Worm (Caenorhabditis elegans) whole organism, midembryonic: ENCODE measurements around the gene srg-67.

Experiments used
- T22C8.4 ChIP-seq: fragments of 200-800 bp; sonication (Bioruptor generic); IDR thresholded peaks from 2 replicates; pipeline ENCODE4 v1.3.6; 2022; ENCODE audit warnings: missing genetic modification characterization, missing compliant biosample characterization
- cog-1 ChIP-seq: sonication (generic microtip); optimal IDR thresholded peaks from 2 replicates; lab custom pipeline; 2016; ENCODE audit warnings: missing genetic modification characterization, missing compliant biosample characterization
- flt-1 ChIP-seq: fragments of 200-800 bp; sonication (Bioruptor generic); IDR thresholded peaks from 2 replicates; pipeline ENCODE4 v1.3.6; 2022; ENCODE audit warnings: missing genetic modification characterization, missing compliant biosample characterization
- klf-2 ChIP-seq: fragments of 200-800 bp; sonication (Bioruptor generic); conservative IDR thresholded peaks from 2 replicates; pipeline ENCODE4 v1.3.6; 2022; ENCODE audit warnings: missing genetic modification reagents, missing genetic modification characterization, missing compliant biosample characterization
- med-1 ChIP-seq: sonication (generic microtip); optimal IDR thresholded peaks from 2 replicates; lab custom pipeline; 2017; ENCODE audit warnings: missing genetic modification characterization, mild to moderate bottlenecking, missing compliant biosample characterization, antibody characterized with exemption, missing genetic modification reagents; ENCODE audit not compliant: insufficient read depth
- ref-1 ChIP-seq: fragments of 200-800 bp; sonication (Bioruptor generic); conservative IDR thresholded peaks from 2 replicates; pipeline ENCODE4 v1.3.6; 2022; ENCODE audit warnings: missing genetic modification reagents, missing genetic modification characterization, missing compliant biosample characterization
- tab-1 ChIP-seq: fragments of 200-800 bp; sonication (Bioruptor generic); IDR thresholded peaks from 2 replicates; pipeline ENCODE4 v1.3.6; 2022; ENCODE audit warnings: missing genetic modification characterization, missing compliant biosample characterization
- ztf-23 ChIP-seq: fragments of 200-800 bp; sonication (Bioruptor generic); IDR thresholded peaks from 2 replicates; pipeline ENCODE4 v1.3.6; 2022; ENCODE audit warnings: missing genetic modification reagents, missing genetic modification characterization, missing compliant biosample characterization
- ztf-29 ChIP-seq: fragments of 200-800 bp; sonication (Bioruptor generic); IDR thresholded peaks from 2 replicates; pipeline ENCODE4 v1.3.6; 2022; ENCODE audit warnings: missing genetic modification reagents, missing genetic modification characterization, missing compliant biosample characterization

Gene srg-67

DNA sequence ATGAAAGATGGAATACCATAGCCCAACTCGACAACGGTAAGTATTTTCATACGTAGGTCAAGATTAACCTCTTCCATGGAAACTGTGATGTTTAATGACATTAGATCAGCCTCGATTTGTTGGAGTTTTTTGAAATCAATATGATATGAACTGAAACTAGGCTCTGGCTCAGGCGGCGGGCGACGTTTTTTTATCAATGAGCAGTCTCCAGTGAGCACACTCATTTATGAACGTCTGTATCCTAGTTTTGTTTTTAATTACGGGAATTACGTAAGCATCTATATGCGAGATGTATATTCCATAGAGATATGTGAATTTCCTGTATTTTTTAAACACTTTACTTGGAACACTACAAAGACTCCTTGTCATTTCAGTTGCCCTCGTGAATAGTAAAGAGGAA, at the start of gene srg-67:
srg-67 (minus strand) TSS at position 101 of the 400 bp plus-strand sequence.
- TF ChIP-seq tab-1 (no peak), ztf-23 (GFP tag; lab: Robert Waterston, UW) (no peak), klf-2 (GFP tag; lab: Robert Waterston, UW) (no peak), flt-1 (GFP tag; lab: Robert Waterston, UW) (no peak), ref-1 (GFP tag; lab: Robert Waterston, UW) (no peak), T22C8.4 (GFP tag; lab: Robert Waterston, UW) (no peak), med-1 (GFP tag; lab: Kevin White, UChicago) (no peak), cog-1 (tag; lab: Kevin White, UChicago) (no peak), ztf-29 (GFP tag; lab: Robert Waterston, UW) (no peak)

DNA sequence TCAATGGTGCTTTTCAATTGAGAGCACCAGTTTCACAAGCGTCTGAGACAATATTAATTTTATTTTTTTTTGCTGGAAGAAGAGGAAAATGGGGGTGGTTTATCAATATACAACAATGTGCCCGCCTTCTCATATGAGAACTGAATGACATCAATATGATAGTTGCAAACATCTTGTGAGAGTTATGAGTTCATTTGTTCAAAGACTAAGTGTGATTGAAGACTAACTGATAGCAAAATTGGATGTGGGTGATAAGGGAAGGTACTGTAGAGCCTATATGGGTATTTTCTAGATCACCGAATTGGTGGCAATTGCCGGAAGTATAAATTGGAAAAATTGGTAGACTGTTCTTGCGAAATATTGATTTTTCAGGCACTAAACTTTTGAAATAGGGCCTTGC, 49.8 kb upstream of the srg-67 start:
- TF ChIP-seq ztf-23 (GFP tag; lab: Robert Waterston, UW) (no peak), klf-2 (GFP tag; lab: Robert Waterston, UW) (no peak), cog-1 (tag; lab: Kevin White, UChicago) (no peak), flt-1 (GFP tag; lab: Robert Waterston, UW) (no peak), ztf-29 (GFP tag; lab: Robert Waterston, UW) (no peak), ref-1 (GFP tag; lab: Robert Waterston, UW) (no peak), T22C8.4 (GFP tag; lab: Robert Waterston, UW) (no peak), tab-1 (no peak), med-1 (GFP tag; lab: Kevin White, UChicago) (no peak)

DNA sequence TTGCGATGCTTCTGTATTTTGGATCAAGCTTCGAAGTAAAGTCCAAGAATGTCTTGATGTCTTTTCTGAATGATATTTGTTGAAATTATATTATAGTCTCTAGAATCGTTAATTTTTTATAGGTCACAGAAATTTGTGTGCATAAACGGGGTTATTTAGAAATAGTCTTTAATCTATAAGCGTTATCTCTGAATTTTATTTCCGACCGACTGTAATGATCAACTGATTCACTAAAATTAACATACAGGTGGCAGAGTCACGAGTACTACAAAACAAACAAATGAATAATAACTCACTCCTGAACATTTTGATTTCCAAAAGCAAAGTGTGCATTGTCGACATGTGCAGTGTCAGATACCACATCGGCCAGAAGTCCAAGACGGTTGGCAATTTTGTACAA, 48.9 kb upstream of the srg-67 start:
- TF ChIP-seq ztf-29 (GFP tag; lab: Robert Waterston, UW) (no peak), ztf-23 (GFP tag; lab: Robert Waterston, UW) (no peak), flt-1 (GFP tag; lab: Robert Waterston, UW) (no peak)

DNA sequence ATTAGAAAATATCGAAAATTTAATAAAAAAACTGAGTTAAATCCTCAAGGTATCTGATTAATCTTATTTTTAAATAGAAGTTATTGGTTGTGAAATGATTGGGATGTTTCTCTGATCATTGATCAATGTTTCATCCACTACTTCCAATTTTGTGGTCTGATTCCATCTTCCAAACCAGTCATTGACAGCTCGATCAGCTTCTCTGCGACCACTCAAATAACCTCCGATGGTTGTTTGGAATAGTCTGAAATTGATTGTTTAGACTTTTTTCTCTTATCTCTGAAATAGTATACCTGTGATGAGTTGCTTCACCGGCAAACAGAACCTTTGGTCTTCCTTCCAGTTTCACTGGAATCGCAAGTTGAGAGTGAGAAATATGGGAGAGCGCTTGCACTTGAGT, 47.2 kb upstream of the srg-67 start:
- TF ChIP-seq cog-1 (tag; lab: Kevin White, UChicago) (no peak), ztf-29 (GFP tag; lab: Robert Waterston, UW) (no peak), tab-1 (no peak), ztf-23 (GFP tag; lab: Robert Waterston, UW) (no peak)

DNA sequence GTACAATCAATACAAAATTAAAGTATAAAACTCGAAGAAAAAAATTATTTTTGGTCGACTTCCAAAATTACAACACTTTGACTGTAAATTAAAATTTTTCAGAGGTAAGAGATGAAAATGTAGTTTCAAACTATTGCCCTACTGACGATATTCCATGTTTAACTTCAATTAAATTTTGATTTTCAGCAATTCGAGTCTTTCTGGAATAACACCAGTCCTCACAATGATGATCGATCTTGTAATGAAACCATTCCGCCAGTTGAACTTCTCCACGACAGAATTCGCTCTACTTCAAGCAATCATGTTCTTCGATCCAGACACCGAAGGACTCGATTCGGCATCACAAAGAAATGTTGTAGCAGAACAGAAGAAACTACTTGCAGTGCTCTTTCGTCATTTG, 46.3 kb upstream of the srg-67 start:
- TF ChIP-seq klf-2 (GFP tag; lab: Robert Waterston, UW) (no peak), T22C8.4 (GFP tag; lab: Robert Waterston, UW) (no peak), ztf-29 (GFP tag; lab: Robert Waterston, UW) (no peak), cog-1 (tag; lab: Kevin White, UChicago) (no peak), tab-1 (no peak), ztf-23 (GFP tag; lab: Robert Waterston, UW) (no peak), ref-1 (GFP tag; lab: Robert Waterston, UW) (no peak), med-1 (GFP tag; lab: Kevin White, UChicago) (no peak), flt-1 (GFP tag; lab: Robert Waterston, UW) (no peak)

DNA sequence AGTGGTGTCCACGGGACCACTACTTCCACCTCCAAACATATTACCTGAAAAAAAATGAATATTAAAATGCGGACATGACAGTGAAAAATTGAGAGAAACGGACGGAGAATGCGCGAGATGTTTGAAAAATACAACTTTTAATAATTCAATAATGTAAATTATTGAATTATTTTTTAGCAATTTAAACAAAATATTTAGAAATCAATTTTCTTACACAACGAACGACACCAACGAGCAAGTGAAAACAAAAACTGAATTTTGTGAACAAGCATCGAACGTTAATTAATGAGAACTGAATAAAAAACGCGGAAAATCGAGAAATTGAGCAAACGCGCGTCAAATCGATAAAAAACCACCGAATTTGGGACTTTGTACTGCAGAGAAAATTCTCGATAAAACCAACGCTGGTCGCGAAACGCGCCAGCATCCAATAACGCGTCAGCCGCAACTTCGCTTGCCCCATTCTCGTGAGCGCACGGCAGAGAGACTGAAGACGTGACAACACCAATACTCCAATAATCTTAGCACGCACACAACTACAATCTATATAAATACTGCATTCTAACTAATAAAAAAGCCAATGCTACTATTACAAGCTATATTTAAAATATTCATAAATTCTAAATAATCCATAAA, 42.1 kb upstream of the srg-67 start, which contains the start of the genes dnj-19 and nhr-47:
dnj-19 (minus strand) TSS at position 51 of the 636 bp plus-strand sequence.
nhr-47 (plus strand) TSS at position 447 of the 636 bp plus-strand sequence.
- peak; percentile 75; the same call in 1 of the 2 replicates for TF ChIP-seq flt-1 (GFP tag; lab: Robert Waterston, UW)
- TF ChIP-seq tab-1, result peak; percentile 70
- TF ChIP-seq med-1 (GFP tag; lab: Kevin White, UChicago), result peak; percentile 35
- peak; percentile 56 for TF ChIP-seq cog-1 (tag; lab: Kevin White, UChicago)
- no peak for TF ChIP-seq ztf-29 (GFP tag; lab: Robert Waterston, UW)
- 0 out of 2 replicates have a peak, but pooled peaks have one; percentile 39 for TF ChIP-seq T22C8.4 (GFP tag; lab: Robert Waterston, UW)
- TF ChIP-seq klf-2 (GFP tag; lab: Robert Waterston, UW), result no peak
- peak; percentile 71; the same call in 1 of the 2 replicates for TF ChIP-seq ztf-23 (GFP tag; lab: Robert Waterston, UW)
- no peak for TF ChIP-seq ref-1 (GFP tag; lab: Robert Waterston, UW)

DNA sequence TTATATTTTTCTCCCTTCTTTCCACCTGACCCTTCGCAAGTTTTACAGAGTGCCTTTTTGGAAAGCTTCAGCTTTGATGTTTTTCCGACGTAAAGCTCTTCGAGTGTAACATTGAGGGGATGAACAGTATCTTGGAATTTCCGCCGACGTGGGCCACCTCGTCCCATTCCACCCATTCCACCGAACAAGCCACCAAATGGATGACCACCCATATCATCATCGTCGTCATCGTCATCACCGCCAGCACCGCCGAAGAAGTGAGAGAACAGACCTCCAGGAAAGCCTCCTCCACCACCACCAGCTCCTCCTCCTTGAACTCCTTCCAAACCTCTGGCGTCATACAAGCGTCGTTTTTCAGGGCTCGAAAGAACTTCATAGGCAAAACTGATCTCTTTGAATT, 41.5 kb upstream of the srg-67 start:
- TF ChIP-seq T22C8.4 (GFP tag; lab: Robert Waterston, UW), result no peak
- TF ChIP-seq med-1 (GFP tag; lab: Kevin White, UChicago), result no peak
- TF ChIP-seq ztf-23 (GFP tag; lab: Robert Waterston, UW), result no peak
- no peak for TF ChIP-seq flt-1 (GFP tag; lab: Robert Waterston, UW)
- no peak for TF ChIP-seq ref-1 (GFP tag; lab: Robert Waterston, UW)
- TF ChIP-seq tab-1, result no peak
- no peak for TF ChIP-seq klf-2 (GFP tag; lab: Robert Waterston, UW)
- no peak for TF ChIP-seq cog-1 (tag; lab: Kevin White, UChicago)
- TF ChIP-seq ztf-29 (GFP tag; lab: Robert Waterston, UW), result no peak

DNA sequence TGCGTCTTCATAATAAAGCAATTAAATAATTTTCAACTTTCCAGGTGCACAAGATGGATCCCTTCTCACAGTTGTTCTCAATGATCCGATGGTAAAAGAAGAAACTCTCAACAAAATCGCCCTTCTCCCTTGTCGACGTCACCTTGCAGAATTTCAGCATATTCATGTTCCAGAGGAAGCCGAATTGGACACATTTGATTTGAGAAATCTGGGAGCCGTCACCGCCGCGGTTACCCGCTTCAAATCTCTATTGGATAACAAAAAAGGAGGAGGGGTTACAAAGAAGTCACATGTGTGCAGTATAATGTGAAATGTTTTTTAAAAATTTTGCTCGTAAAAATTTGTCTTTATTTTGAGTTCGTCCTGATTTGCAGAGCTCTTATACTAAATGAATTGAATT, 39.9 kb upstream of the srg-67 start:
- TF ChIP-seq med-1 (GFP tag; lab: Kevin White, UChicago), result no peak
- TF ChIP-seq tab-1, result no peak
- no peak for TF ChIP-seq ref-1 (GFP tag; lab: Robert Waterston, UW)
- no peak for TF ChIP-seq ztf-23 (GFP tag; lab: Robert Waterston, UW)
- no peak for TF ChIP-seq cog-1 (tag; lab: Kevin White, UChicago)
- no peak for TF ChIP-seq T22C8.4 (GFP tag; lab: Robert Waterston, UW)
- TF ChIP-seq flt-1 (GFP tag; lab: Robert Waterston, UW), result no peak
- no peak for TF ChIP-seq ztf-29 (GFP tag; lab: Robert Waterston, UW)
- TF ChIP-seq klf-2 (GFP tag; lab: Robert Waterston, UW), result no peak

DNA sequence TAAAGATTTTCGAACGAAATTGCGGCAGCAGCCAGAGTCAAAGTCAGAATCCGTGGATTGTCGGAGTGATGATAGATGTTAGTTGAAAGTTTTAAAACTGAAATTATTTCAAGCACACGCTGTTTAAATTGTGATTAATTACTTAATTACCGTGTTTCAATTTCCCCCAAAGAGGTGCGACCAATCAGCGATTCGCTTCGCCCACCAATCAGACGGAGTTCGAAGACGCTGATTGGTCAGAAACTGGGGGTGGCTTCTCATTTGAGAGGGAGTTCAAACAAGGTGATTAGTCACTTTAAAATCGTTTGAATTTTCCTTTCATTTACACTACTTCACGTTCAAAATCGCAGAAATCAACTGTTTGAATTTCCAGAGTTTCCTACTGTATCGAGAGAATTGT, 36.7 kb upstream of the srg-67 start:
- no peak for TF ChIP-seq ztf-29 (GFP tag; lab: Robert Waterston, UW)
- TF ChIP-seq med-1 (GFP tag; lab: Kevin White, UChicago), result no peak
- no peak for TF ChIP-seq ztf-23 (GFP tag; lab: Robert Waterston, UW)
- TF ChIP-seq ref-1 (GFP tag; lab: Robert Waterston, UW), result no peak
- no peak for TF ChIP-seq klf-2 (GFP tag; lab: Robert Waterston, UW)
- TF ChIP-seq cog-1 (tag; lab: Kevin White, UChicago), result no peak
- TF ChIP-seq T22C8.4 (GFP tag; lab: Robert Waterston, UW), result no peak
- no peak for TF ChIP-seq tab-1
- no peak for TF ChIP-seq flt-1 (GFP tag; lab: Robert Waterston, UW)
